Worm (Caenorhabditis elegans) whole organism, L1 larva: ENCODE measurements around the gene R10H10.4.

Experiments used
- C04F5.9 ChIP-seq: sonication (generic microtip); optimal IDR thresholded peaks from 2 replicates; lab custom pipeline; 2016; ENCODE audit warnings: missing genetic modification characterization, missing compliant biosample characterization
- F16B12.6 ChIP-seq: fragments of 150-350 bp; optimal IDR thresholded peaks from 2 replicates; lab custom pipeline; 2014; ENCODE audit warnings: missing biosample characterization, missing genetic modification characterization
- alr-1 ChIP-seq: fragments of 200-800 bp; sonication (Bioruptor generic); optimal IDR thresholded peaks from 2 replicates; lab custom pipeline; 2018; ENCODE audit warnings: borderline replicate concordance, mild to moderate bottlenecking, missing genetic modification characterization, missing compliant biosample characterization
- aly-2 ChIP-seq: fragments of 150-350 bp; optimal IDR thresholded peaks from 2 replicates; lab custom pipeline; 2014; ENCODE audit warnings: missing biosample characterization, missing genetic modification characterization
- ama-1 ChIP-seq: fragments of 150-350 bp; optimal IDR thresholded peaks from 2 replicates; lab custom pipeline; 2014
- blmp-1 ChIP-seq: fragments of 150-350 bp; optimal IDR thresholded peaks from 2 replicates; lab custom pipeline; 2014; ENCODE audit warnings: missing biosample characterization, missing genetic modification characterization
- ceh-8 ChIP-seq: fragments of 200-800 bp; sonication (Bioruptor generic); optimal IDR thresholded peaks from 2 replicates; lab custom pipeline; 2018; ENCODE audit warnings: mild to moderate bottlenecking, missing genetic modification characterization, moderate library complexity, missing compliant biosample characterization
- ceh-90 ChIP-seq: sonication (generic microtip); optimal IDR thresholded peaks from 2 replicates; lab custom pipeline; 2016; ENCODE audit warnings: missing genetic modification characterization, missing compliant biosample characterization
- dpl-1 ChIP-seq, 3 experiments: fragments of 150-350 bp in 2 of 3; sonication (generic microtip) in 1 of 3; optimal IDR thresholded peaks; 2 replicates each; lab custom pipeline; 2014 to 2017; ENCODE audit warnings: missing biosample characterization in 3 of 3, missing genetic modification characterization in 3 of 3, missing genetic modification reagents in 3 of 3
- efl-1 ChIP-seq, 4 experiments: fragments of 150-350 bp; optimal IDR thresholded peaks in 3 of 4; peaks in 1 of 4; 1 replicate in 1 of 4; 2 replicates in 3 of 4; lab custom pipeline; 2014; ENCODE audit warnings: missing biosample characterization in 2 of 4, missing genetic modification characterization in 2 of 4, missing genetic modification reagents in 2 of 4
- efl-3 ChIP-seq: fragments of 200-800 bp; sonication (Bioruptor generic); optimal IDR thresholded peaks from 2 replicates; lab custom pipeline; 2018; ENCODE audit warnings: mild to moderate bottlenecking, missing genetic modification characterization, missing compliant biosample characterization
- egl-13 ChIP-seq: sonication (generic microtip); optimal IDR thresholded peaks from 2 replicates; lab custom pipeline; 2016; ENCODE audit warnings: missing genotype, missing genetic modification reagents, missing genetic modification characterization, missing compliant biosample characterization
- egl-27 ChIP-seq, 2 experiments: fragments of 150-350 bp in 1 of 2; sonication (generic microtip); optimal IDR thresholded peaks; 3 replicates each; lab custom pipeline; 2017 to 2018; ENCODE audit warnings: missing biosample characterization in 2 of 2, missing genetic modification characterization in 2 of 2, missing genetic modification reagents in 2 of 2
- elt-2 ChIP-seq: sonication (generic microtip); optimal IDR thresholded peaks from 2 replicates; lab custom pipeline; 2016; ENCODE audit warnings: missing genetic modification characterization, mild to moderate bottlenecking, inconsistent platforms, missing compliant biosample characterization, missing genetic modification reagents
- ets-5 ChIP-seq: fragments of 200-800 bp; sonication (Bioruptor generic); IDR thresholded peaks from 2 replicates; pipeline ENCODE4 v1.3.6; 2022; ENCODE audit warnings: missing genetic modification characterization, missing compliant biosample characterization
- grh-1 ChIP-seq: fragments of 200-800 bp; sonication (Bioruptor generic); IDR thresholded peaks from 2 replicates; pipeline ENCODE4 v1.3.6; 2022; ENCODE audit warnings: missing genetic modification reagents, missing genetic modification characterization, missing compliant biosample characterization
- hlh-4 ChIP-seq: sonication (generic microtip); optimal IDR thresholded peaks from 2 replicates; lab custom pipeline; 2016; ENCODE audit warnings: mild to moderate bottlenecking, missing genetic modification characterization, missing compliant biosample characterization
- isw-1 ChIP-seq: fragments of 200-800 bp; sonication (Bioruptor generic); IDR thresholded peaks from 2 replicates; pipeline ENCODE4 v1.3.6; 2022; ENCODE audit warnings: missing genetic modification characterization, missing compliant biosample characterization
- lin-14 ChIP-seq: fragments of 200-800 bp; sonication (Bioruptor generic); optimal IDR thresholded peaks from 2 replicates; lab custom pipeline; 2018; ENCODE audit warnings: mild to moderate bottlenecking, missing genetic modification characterization, moderate library complexity, missing compliant biosample characterization
- lsy-2 ChIP-seq, 2 experiments: fragments of 150-350 bp; optimal IDR thresholded peaks; 2 replicates each; lab custom pipeline; 2014; ENCODE audit warnings: missing biosample characterization in 2 of 2, missing genetic modification characterization in 2 of 2
- nhr-12 ChIP-seq: sonication (generic microtip); optimal IDR thresholded peaks from 2 replicates; lab custom pipeline; 2017; ENCODE audit warnings: missing biosample characterization, missing genetic modification characterization
- nhr-19 ChIP-seq: fragments of 200-800 bp; sonication (Bioruptor generic); conservative IDR thresholded peaks from 2 replicates; pipeline ENCODE4 v1.3.6; 2022; ENCODE audit warnings: missing genetic modification characterization, missing compliant biosample characterization
- nhr-71 ChIP-seq: sonication (generic microtip); optimal IDR thresholded peaks from 2 replicates; lab custom pipeline; 2016; ENCODE audit warnings: mild to moderate bottlenecking, missing genetic modification characterization, moderate library complexity, missing compliant biosample characterization
- nhr-90 ChIP-seq: sonication (generic microtip); optimal IDR thresholded peaks from 2 replicates; lab custom pipeline; 2016; ENCODE audit warnings: mild to moderate bottlenecking, missing genetic modification characterization, missing compliant biosample characterization; ENCODE audit not compliant: poor library complexity
- pag-3 ChIP-seq: sonication (generic microtip); optimal IDR thresholded peaks from 2 replicates; lab custom pipeline; 2017; ENCODE audit warnings: missing genetic modification characterization, mild to moderate bottlenecking, missing compliant biosample characterization, antibody characterized with exemption, borderline replicate concordance; ENCODE audit not compliant: insufficient read depth
- rnt-1 ChIP-seq: sonication (generic microtip); optimal IDR thresholded peaks from 2 replicates; lab custom pipeline; 2016; ENCODE audit warnings: mild to moderate bottlenecking, missing genetic modification characterization, moderate library complexity, missing compliant biosample characterization
- snu-23 ChIP-seq: sonication (generic microtip); optimal IDR thresholded peaks from 2 replicates; lab custom pipeline; 2016; ENCODE audit warnings: missing genetic modification characterization, missing compliant biosample characterization
- tlp-1 ChIP-seq: fragments of 150-350 bp; optimal IDR thresholded peaks from 2 replicates; lab custom pipeline; 2014; ENCODE audit warnings: missing biosample characterization, missing genetic modification characterization
- unc-30 ChIP-seq: sonication (generic microtip); optimal IDR thresholded peaks from 2 replicates; lab custom pipeline; 2017; ENCODE audit warnings: missing biosample characterization, missing genetic modification characterization
- unc-86 ChIP-seq: sonication (generic microtip); optimal IDR thresholded peaks from 2 replicates; lab custom pipeline; 2016; ENCODE audit warnings: missing genetic modification characterization, missing compliant biosample characterization
- zag-1 ChIP-seq: fragments of 150-350 bp; optimal IDR thresholded peaks from 2 replicates; lab custom pipeline; 2014; ENCODE audit warnings: missing biosample characterization, missing genetic modification characterization
- zip-4 ChIP-seq: fragments of 200-800 bp; sonication (Bioruptor generic); optimal IDR thresholded peaks from 2 replicates; lab custom pipeline; 2018; ENCODE audit warnings: mild to moderate bottlenecking, missing genetic modification characterization, moderate library complexity, missing compliant biosample characterization
- ztf-11 ChIP-seq, 2 experiments: sonication (generic microtip); optimal IDR thresholded peaks; 2 replicates each; lab custom pipeline; 2016 to 2017; ENCODE audit warnings: missing genetic modification characterization in 2 of 2, missing biosample characterization in 1 of 2, missing compliant biosample characterization in 1 of 2
- ztf-4 ChIP-seq: fragments of 150-350 bp; optimal IDR thresholded peaks from 2 replicates; lab custom pipeline; 2014; ENCODE audit warnings: missing biosample characterization, missing genetic modification characterization

R10H10.4 gene

DNA sequence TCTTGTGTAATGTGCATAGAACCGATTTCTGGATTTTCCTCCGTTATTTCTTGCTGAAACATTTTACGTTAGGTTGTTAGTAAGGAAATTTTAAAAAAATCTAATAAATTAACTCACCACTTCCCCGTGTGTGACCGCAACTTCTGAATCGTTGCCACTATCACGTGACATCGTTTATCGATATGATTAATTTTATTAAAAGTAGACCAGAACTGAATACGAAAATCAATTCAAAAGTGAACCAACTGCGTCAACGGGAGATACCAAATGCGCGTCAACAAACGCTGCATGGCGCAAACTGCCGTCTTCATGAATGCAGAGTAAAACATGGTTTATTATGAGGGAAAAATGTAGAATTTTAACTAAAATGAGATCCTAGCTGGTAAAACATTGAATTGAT, 28.7 kb downstream of the R10H10.4 start, which contains the start of gene sir-2.1 (continued):
- TF ChIP-seq ceh-8, result no peak
- TF ChIP-seq tlp-1 (tag; lab: Kevin White, UChicago), result no peak
- no peak for TF ChIP-seq unc-30 (tag; lab: Kevin White, UChicago)
- TF ChIP-seq ceh-90 (tag; lab: Kevin White, UChicago), result no peak
- TF ChIP-seq efl-1 (optimal IDR thresholded peaks at IDR 0.05; lab: Kevin White, UChicago), result peak; percentile 59 to 63
- TF ChIP-seq efl-1 (GFP tag; optimal IDR thresholded peaks at IDR 0.05 in 1 of 2; lab: Kevin White, UChicago), result peak; percentile 59 to 96
- TF ChIP-seq aly-2, result no peak
- no peak for TF ChIP-seq ztf-11 (tag; optimal IDR thresholded peaks at IDR 0.05; lab: Kevin White, UChicago)
- no peak for TF ChIP-seq F16B12.6
- peak; percentile 30; the same call in 1 of the 2 replicates for TF ChIP-seq isw-1 (GFP tag; lab: Robert Waterston, UW)
- TF ChIP-seq nhr-71 (tag; lab: Kevin White, UChicago), result peak; percentile 75
- no peak for TF ChIP-seq ets-5 (GFP tag; lab: Robert Waterston, UW)
- TF ChIP-seq nhr-19, result peak; percentile 45
- TF ChIP-seq rnt-1 (tag; lab: Kevin White, UChicago), result peak; percentile 48

DNA sequence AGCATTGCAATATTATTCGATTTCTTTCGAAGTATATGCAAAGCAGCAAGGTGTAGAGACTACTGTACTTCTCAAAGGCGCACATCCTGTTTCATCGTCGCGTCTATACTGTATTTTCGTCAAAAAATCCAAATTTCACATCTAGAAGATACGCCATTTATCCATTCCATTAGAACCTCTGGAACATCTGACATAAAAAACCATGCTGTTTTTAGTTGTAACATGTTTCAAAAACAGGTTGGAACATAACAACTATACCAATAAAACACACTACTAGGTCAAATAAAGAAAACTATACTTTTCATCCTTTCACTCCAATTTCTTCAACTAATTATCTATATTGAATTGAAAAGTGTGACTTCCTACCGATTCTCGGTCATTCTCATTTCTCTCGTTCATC, 34.4 kb downstream of the R10H10.4 start, which contains the start of gene ugt-59:
TSS of gene ugt-59 (plus strand) at position 301 of the 400 bp plus-strand sequence.
- TF ChIP-seq unc-86 (tag; lab: Kevin White, UChicago) (no peak), unc-30 (tag; lab: Kevin White, UChicago) (no peak), egl-27 (tag; optimal IDR thresholded peaks at IDR 0.05; lab: Kevin White, UChicago) (no peak), zip-4 (GFP tag; lab: Kevin White, UChicago) (no peak), nhr-19 (no peak), lin-14 (GFP tag; lab: Kevin White, UChicago) (no peak), nhr-71 (tag; lab: Kevin White, UChicago) (no peak), hlh-4 (no peak), elt-2 (tag; lab: Kevin White, UChicago) (no peak), ama-1 (lab: Kevin White, UChicago) (no peak), nhr-12 (tag; lab: Kevin White, UChicago) (no peak), efl-3 (no peak), grh-1 (no peak), snu-23 (no peak), C04F5.9 (tag; lab: Kevin White, UChicago) (no peak), zag-1 (no peak)

DNA sequence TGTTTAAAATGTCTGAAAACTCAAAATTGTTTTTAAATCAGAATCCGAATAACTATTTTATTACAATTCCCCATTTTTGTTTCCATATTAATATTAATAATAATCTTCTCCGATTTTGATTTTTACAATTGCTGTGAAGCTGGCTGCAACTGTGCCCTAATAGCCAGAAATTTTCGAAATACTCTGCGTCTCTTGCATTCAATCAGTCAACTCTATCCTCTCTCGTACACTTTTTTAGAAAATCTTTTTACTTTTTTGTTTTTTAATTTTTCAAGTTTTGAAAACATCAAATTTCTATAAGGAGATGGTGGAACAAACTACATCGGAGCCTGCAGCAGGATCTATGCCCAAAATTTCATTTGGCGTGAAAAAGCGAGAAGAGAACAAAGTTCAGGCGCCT, 36.9 kb downstream of the R10H10.4 start, which contains the start of gene gkow-1:
TSS of gene gkow-1 (plus strand) at position 301 of the 400 bp plus-strand sequence.
- TF ChIP-seq efl-1 (optimal IDR thresholded peaks at IDR 0.05; lab: Kevin White, UChicago) (peak in 1 of 2 experiments; percentile 13), efl-1 (GFP tag; optimal IDR thresholded peaks at IDR 0.05 in 1 of 2; lab: Kevin White, UChicago) (peak in 1 of 2 experiments; percentile 15), dpl-1 (GFP tag; optimal IDR thresholded peaks at IDR 0.05; lab: Kevin White, UChicago) (peak in 1 of 3 experiments; percentile 26), blmp-1 (peak; percentile 37), egl-13 (tag; lab: Kevin White, UChicago) (no peak)
- TF ChIP-seq, all 84 proteins: peak for 3

DNA sequence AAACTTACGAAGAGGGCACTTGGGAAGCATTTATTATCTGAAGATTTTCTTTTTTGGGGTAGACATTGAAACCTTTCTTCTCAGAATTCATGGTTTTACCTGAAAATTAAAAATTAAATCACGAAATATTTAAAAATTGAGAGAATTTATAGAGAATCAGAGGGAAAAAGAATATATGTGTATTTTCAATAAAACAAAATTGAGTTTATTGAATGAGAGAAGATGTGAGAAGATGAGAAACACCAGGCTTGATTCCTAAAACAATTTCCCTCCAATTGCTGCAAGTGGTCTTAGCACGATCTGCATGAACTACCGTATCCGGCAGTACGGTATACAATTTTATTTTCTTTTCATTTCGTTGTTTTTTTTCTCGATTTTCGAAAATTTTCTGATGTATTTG, 37.7 kb downstream of the R10H10.4 start, which contains the start of gene R11A8.1:
TSS of gene R11A8.1 (minus strand) at position 101 of the 400 bp plus-strand sequence.
- TF ChIP-seq zag-1 (no peak), ceh-8 (no peak), rnt-1 (tag; lab: Kevin White, UChicago) (no peak), alr-1 (tag; lab: Kevin White, UChicago) (no peak), lsy-2 (tag; optimal IDR thresholded peaks at IDR 0.05; lab: Kevin White, UChicago) (no peak), pag-3 (tag; lab: Kevin White, UChicago) (no peak), ztf-4 (tag; lab: Kevin White, UChicago) (no peak), nhr-90 (tag; lab: Kevin White, UChicago) (no peak), aly-2 (no peak), nhr-19 (no peak)
